Fruit fly (Drosophila melanogaster) whole organism, embryonic: ENCODE measurements around the gene PGAP1.

Experiments used
- Ada2b ChIP-seq: fragments of 200-800 bp; sonication (Bioruptor generic); IDR thresholded peaks from 2 replicates; pipeline ENCODE4 v1.3.6; 2022; ENCODE audit warnings: missing biosample characterization, missing genetic modification characterization
- Adf1 ChIP-seq: fragments of 200-800 bp; sonication (Bioruptor generic); IDR thresholded peaks from 2 replicates; pipeline ENCODE4 v1.3.6; 2022; ENCODE audit warnings: missing biosample characterization, missing genetic modification characterization
- B-H1 ChIP-seq: fragments of 200-800 bp; sonication (Bioruptor generic); IDR thresholded peaks from 3 replicates; pipeline ENCODE4 v1.3.6; 2022; ENCODE audit warnings: missing biosample characterization, missing genetic modification characterization
- Bteb2 ChIP-seq: fragments of 200-800 bp; sonication (Bioruptor generic); optimal IDR thresholded peaks from 2 replicates; lab custom pipeline; 2016; ENCODE audit warnings: missing biosample characterization, missing genetic modification characterization
- CG10147 ChIP-seq: fragments of 200-800 bp; sonication (Bioruptor generic); optimal IDR thresholded peaks from 2 replicates; lab custom pipeline; 2019; ENCODE audit warnings: missing biosample characterization, mild to moderate bottlenecking, missing genetic modification characterization, moderate library complexity
- CG1024 ChIP-seq: fragments of 200-800 bp; sonication (Bioruptor generic); IDR thresholded peaks from 2 replicates; pipeline ENCODE4 v1.3.6; 2022; ENCODE audit warnings: missing biosample characterization, missing genetic modification characterization
- CG11093 ChIP-seq: fragments of 200-800 bp; sonication (Bioruptor generic); IDR thresholded peaks from 3 replicates; pipeline ENCODE4 v1.3.6; 2022; ENCODE audit warnings: missing biosample characterization, missing genetic modification characterization
- CG11247 ChIP-seq: fragments of 200-800 bp; sonication (Bioruptor generic); IDR thresholded peaks from 2 replicates; pipeline ENCODE4 v1.3.6; 2022; ENCODE audit warnings: missing biosample characterization, missing genetic modification characterization
- CG12071 ChIP-seq: fragments of 200-800 bp; sonication (Bioruptor generic); optimal IDR thresholded peaks from 3 replicates; lab custom pipeline; 2018; ENCODE audit warnings: missing biosample characterization, mild to moderate bottlenecking, missing genetic modification characterization
- CG13296 ChIP-seq: fragments of 200-800 bp; sonication (Bioruptor generic); optimal IDR thresholded peaks from 3 replicates; lab custom pipeline; 2018; ENCODE audit warnings: missing biosample characterization, mild to moderate bottlenecking, missing genetic modification characterization
- CG13624 ChIP-seq: fragments of 200-800 bp; sonication (Bioruptor generic); optimal IDR thresholded peaks from 2 replicates; lab custom pipeline; 2016; ENCODE audit warnings: missing biosample characterization, missing genetic modification characterization
- CG14050 ChIP-seq: fragments of 200-800 bp; sonication (Bioruptor generic); IDR thresholded peaks from 3 replicates; pipeline ENCODE4 v1.3.6; 2022; ENCODE audit warnings: missing biosample characterization, missing genetic modification characterization
- CG15011 ChIP-seq: fragments of 200-800 bp; sonication (Bioruptor generic); optimal IDR thresholded peaks from 3 replicates; lab custom pipeline; 2018; ENCODE audit warnings: missing biosample characterization, mild to moderate bottlenecking, missing genetic modification characterization
- CG1529 ChIP-seq: fragments of 200-800 bp; sonication (Bioruptor generic); optimal IDR thresholded peaks from 3 replicates; lab custom pipeline; 2018; ENCODE audit warnings: missing biosample characterization, missing genetic modification characterization
- CG17359 ChIP-seq: fragments of 200-800 bp; sonication (Bioruptor generic); optimal IDR thresholded peaks from 3 replicates; lab custom pipeline; 2018; ENCODE audit warnings: missing biosample characterization, mild to moderate bottlenecking, missing genetic modification characterization, moderate library complexity
- CG2889 ChIP-seq: fragments of 200-800 bp; sonication (Bioruptor generic); IDR thresholded peaks from 3 replicates; pipeline ENCODE4 v1.3.6; 2022; ENCODE audit warnings: missing biosample characterization, missing genetic modification characterization
- CG34224 ChIP-seq: fragments of 200-800 bp; sonication (Bioruptor generic); IDR thresholded peaks from 3 replicates; pipeline ENCODE4 v1.3.6; 2022; ENCODE audit warnings: missing biosample characterization, missing genetic modification characterization; ENCODE audit not compliant: partially characterized antibody
- CG3995 ChIP-seq: fragments of 200-800 bp; sonication (Bioruptor generic); optimal IDR thresholded peaks from 3 replicates; lab custom pipeline; 2016; ENCODE audit warnings: missing biosample characterization, missing genetic modification characterization
- CG43689 ChIP-seq: fragments of 200-800 bp; sonication (Bioruptor generic); IDR thresholded peaks from 2 replicates; pipeline ENCODE4 v1.3.6; 2022; ENCODE audit warnings: missing biosample characterization, missing genetic modification characterization
- CG4404 ChIP-seq: fragments of 200-800 bp; sonication (Bioruptor generic); IDR thresholded peaks from 2 replicates; pipeline ENCODE4 v1.3.6; 2022; ENCODE audit warnings: missing biosample characterization, missing genetic modification characterization
- CG5180 ChIP-seq: fragments of 200-800 bp; sonication (Bioruptor generic); optimal IDR thresholded peaks from 3 replicates; lab custom pipeline; 2017; ENCODE audit warnings: missing biosample characterization, missing genetic modification characterization, mild to moderate bottlenecking, moderate library complexity, missing genetic modification reagents
- CG6272 ChIP-seq: fragments of 200-800 bp; sonication (Bioruptor generic); IDR thresholded peaks from 2 replicates; pipeline ENCODE4 v1.3.6; 2022; ENCODE audit warnings: missing biosample characterization, missing genetic modification characterization
- CG7357 ChIP-seq: fragments of 200-800 bp; sonication (Bioruptor generic); IDR thresholded peaks from 3 replicates; pipeline ENCODE4 v1.3.6; 2022; ENCODE audit warnings: missing biosample characterization, missing genetic modification characterization
- CkIIα-i1 ChIP-seq: fragments of 200-800 bp; sonication (Bioruptor generic); IDR thresholded peaks from 2 replicates; pipeline ENCODE4 v1.3.6; 2022; ENCODE audit warnings: missing biosample characterization, missing genetic modification characterization
- Dbx ChIP-seq: fragments of 200-800 bp; sonication (Bioruptor generic); IDR thresholded peaks from 3 replicates; pipeline ENCODE4 v1.3.6; 2022; ENCODE audit warnings: missing biosample characterization, missing genetic modification characterization
- Fer1 ChIP-seq: fragments of 200-800 bp; sonication (Bioruptor generic); optimal IDR thresholded peaks from 2 replicates; lab custom pipeline; 2017; ENCODE audit warnings: missing biosample characterization, mild to moderate bottlenecking, missing genetic modification characterization
- Hand ChIP-seq: fragments of 200-800 bp; sonication (Bioruptor generic); optimal IDR thresholded peaks from 2 replicates; lab custom pipeline; 2017; ENCODE audit warnings: mild to moderate bottlenecking, missing biosample characterization, missing genetic modification reagents, missing genetic modification characterization
- Hr3 ChIP-seq: fragments of 200-800 bp; sonication (Bioruptor generic); optimal IDR thresholded peaks from 3 replicates; lab custom pipeline; 2016; ENCODE audit warnings: missing biosample characterization, missing genetic modification characterization
- Hr39 ChIP-seq: fragments of >200 bp; optimal IDR thresholded peaks from 2 replicates; lab custom pipeline; 2017
- MESR4 ChIP-seq: fragments of 200-800 bp; sonication (Bioruptor generic); optimal IDR thresholded peaks from 2 replicates; lab custom pipeline; 2018; ENCODE audit warnings: missing biosample characterization, mild to moderate bottlenecking, missing genetic modification characterization, moderate library complexity
- NC2α ChIP-seq: fragments of 200-800 bp; sonication (Bioruptor generic); optimal IDR thresholded peaks from 2 replicates; lab custom pipeline; 2016; ENCODE audit warnings: missing biosample characterization, missing genetic modification characterization
- NC2β ChIP-seq: fragments of 200-800 bp; sonication (Bioruptor generic); optimal IDR thresholded peaks from 2 replicates; lab custom pipeline; 2016; ENCODE audit warnings: missing biosample characterization, missing genetic modification characterization
- Sox100B ChIP-seq: fragments of 200-800 bp; sonication (Bioruptor generic); optimal IDR thresholded peaks from 3 replicates; lab custom pipeline; 2018; ENCODE audit warnings: missing biosample characterization, mild to moderate bottlenecking, missing genetic modification characterization
- Sry-β ChIP-seq: fragments of 200-800 bp; sonication (Bioruptor generic); optimal IDR thresholded peaks from 2 replicates; lab custom pipeline; 2018; ENCODE audit warnings: missing biosample characterization, mild to moderate bottlenecking, missing genetic modification characterization, moderate library complexity
- btn ChIP-seq: fragments of 200-800 bp; sonication (Bioruptor generic); optimal IDR thresholded peaks from 2 replicates; lab custom pipeline; 2016; ENCODE audit warnings: missing biosample characterization, missing genetic modification characterization
- croc ChIP-seq: fragments of 200-800 bp; sonication (Bioruptor generic); conservative IDR thresholded peaks from 3 replicates; pipeline ENCODE4 v1.3.6; 2022; ENCODE audit warnings: missing biosample characterization, missing genetic modification characterization
- dmrt99B ChIP-seq: fragments of 200-800 bp; sonication (Bioruptor generic); optimal IDR thresholded peaks from 2 replicates; lab custom pipeline; 2018; ENCODE audit warnings: missing biosample characterization, mild to moderate bottlenecking, missing genetic modification characterization, moderate library complexity
- grau ChIP-seq: fragments of 200-800 bp; optimal IDR thresholded peaks from 3 replicates; lab custom pipeline; 2019; ENCODE audit warnings: missing biosample characterization, mild to moderate bottlenecking, missing genetic modification characterization, moderate library complexity
- ind ChIP-seq: fragments of 200-800 bp; sonication (Bioruptor generic); optimal IDR thresholded peaks from 3 replicates; lab custom pipeline; 2016; ENCODE audit warnings: missing biosample characterization, missing genetic modification characterization
- kay ChIP-seq: fragments of 200-800 bp; sonication (Bioruptor generic); optimal IDR thresholded peaks from 2 replicates; lab custom pipeline; 2016; ENCODE audit warnings: missing biosample characterization, missing genetic modification characterization
- knrl ChIP-seq: fragments of 200-800 bp; sonication (Bioruptor generic); IDR thresholded peaks from 3 replicates; pipeline ENCODE4 v1.3.6; 2022; ENCODE audit warnings: missing biosample characterization, missing genetic modification characterization; ENCODE audit not compliant: partially characterized antibody
- lmd ChIP-seq: fragments of 200-800 bp; sonication (Bioruptor generic); IDR thresholded peaks from 2 replicates; pipeline ENCODE4 v1.3.6; 2022; ENCODE audit warnings: missing biosample characterization, missing genetic modification characterization
- lov ChIP-seq, 2 experiments: fragments of 200-800 bp in 1 of 2; fragments of >200 bp in 1 of 2; sonication (Bioruptor generic) in 1 of 2; IDR thresholded peaks in 1 of 2; optimal IDR thresholded peaks in 1 of 2; 2 replicates in 1 of 2; 3 replicates in 1 of 2; pipeline versions ENCODE4 v1.3.6 to Lab custom; 2017 to 2022; ENCODE audit warnings: missing biosample characterization in 1 of 2, missing genetic modification characterization in 1 of 2
- onecut ChIP-seq: fragments of 200-800 bp; sonication (Bioruptor generic); IDR thresholded peaks from 2 replicates; pipeline ENCODE4 v1.3.6; 2022; ENCODE audit warnings: missing biosample characterization, missing genetic modification characterization
- repo ChIP-seq: fragments of 200-800 bp; sonication (Bioruptor generic); optimal IDR thresholded peaks from 2 replicates; lab custom pipeline; 2016; ENCODE audit warnings: missing biosample characterization, missing genetic modification characterization
- sisA ChIP-seq: fragments of 200-800 bp; sonication (Bioruptor generic); IDR thresholded peaks from 2 replicates; pipeline ENCODE4 v1.3.6; 2022; ENCODE audit warnings: missing biosample characterization, missing genetic modification characterization
- sqz ChIP-seq: fragments of 200-800 bp; sonication (Bioruptor generic); optimal IDR thresholded peaks from 3 replicates; lab custom pipeline; 2018; ENCODE audit warnings: missing biosample characterization, mild to moderate bottlenecking, missing genetic modification characterization
- sug ChIP-seq: fragments of 200-800 bp; optimal IDR thresholded peaks from 2 replicates; lab custom pipeline; 2019; ENCODE audit warnings: missing biosample characterization, mild to moderate bottlenecking, missing genetic modification characterization, moderate library complexity
- tin ChIP-seq: fragments of 200-800 bp; sonication (Bioruptor generic); optimal IDR thresholded peaks from 3 replicates; lab custom pipeline; 2016; ENCODE audit warnings: missing biosample characterization, missing genetic modification characterization
- zen ChIP-seq: fragments of 200-800 bp; sonication (Bioruptor generic); optimal IDR thresholded peaks from 3 replicates; lab custom pipeline; 2018; ENCODE audit warnings: missing biosample characterization, mild to moderate bottlenecking, missing genetic modification characterization, moderate library complexity

PGAP1 gene

dm6 chrX:5699824-5700498 is 10.7 kb upstream of the PGAP1 start (continued):
- TF ChIP-seq CG1024 (GFP tag; lab: Robert Waterston, UW) (peak; percentile 43; the same call in 1 of the 2 replicates), B-H1 (GFP tag; lab: Robert Waterston, UW) (peak; percentile 38; the same call in 1 of the 3 replicates), CG3995 (GFP tag; lab: Kevin White, UChicago) (no peak), zen (tag; lab: Kevin White, UChicago) (no peak), CG1529 (GFP tag; lab: Kevin White, UChicago) (peak; percentile 52), CG14050 (GFP tag; lab: Robert Waterston, UW) (peak; percentile 29; the same call in 1 of the 3 replicates), btn (GFP tag; lab: Kevin White, UChicago) (no peak), CG34224 (GFP tag; lab: Robert Waterston, UW) (no peak), repo (GFP tag; lab: Kevin White, UChicago) (no peak), onecut (no peak), kay (GFP tag; lab: Kevin White, UChicago) (peak; percentile 27), NC2α (no peak), lov (optimal IDR thresholded peaks at IDR 0.05; lab: Kevin White, UChicago) (no peak), lov (GFP tag; IDR thresholded peaks at IDR 0.05; lab: Robert Waterston, UW) (no peak), Sry-β (GFP tag; lab: Kevin White, UChicago) (no peak), CkIIα-i1 (GFP tag; lab: Robert Waterston, UW) (no peak), Bteb2 (GFP tag; lab: Kevin White, UChicago) (peak; percentile 13), dmrt99B (peak; percentile 81), CG17359 (peak; percentile 71), Hr3 (GFP tag; lab: Kevin White, UChicago) (peak; percentile 60), CG10147 (GFP tag; lab: Kevin White, UChicago) (peak; percentile 50), CG12071 (GFP tag; lab: Kevin White, UChicago) (peak; percentile 40), lmd (peak; percentile 73), sug (tag; lab: Kevin White, UChicago) (peak; percentile 22), CG5180 (peak; percentile 73), Dbx (GFP tag; lab: Robert Waterston, UW) (0 out of 3 replicates have a peak, but pooled peaks have one; percentile 36), sisA (GFP tag; lab: Robert Waterston, UW) (peak; percentile 60), CG11247 (GFP tag; lab: Robert Waterston, UW) (no peak), knrl (no peak), grau (tag; lab: Kevin White, UChicago) (peak; percentile 69), Sox100B (peak; percentile 58), Ada2b (GFP tag; lab: Robert Waterston, UW) (peak; percentile 36; the same call in 1 of the 2 replicates), ind (GFP tag; lab: Kevin White, UChicago) (peak; percentile 63), croc (peak; percentile 48; the same call in 2 of the 3 replicates), CG2889 (no peak), tin (GFP tag; lab: Kevin White, UChicago) (peak; percentile 58), CG4404 (GFP tag; lab: Robert Waterston, UW) (no peak), CG43689 (GFP tag; lab: Robert Waterston, UW) (no peak), Adf1 (GFP tag; lab: Robert Waterston, UW) (no peak), MESR4 (GFP tag; lab: Kevin White, UChicago) (no peak), CG7357 (GFP tag; lab: Robert Waterston, UW) (peak; percentile 51; the same call in 1 of the 3 replicates), sqz (GFP tag; lab: Kevin White, UChicago) (peak; percentile 27), CG15011 (GFP tag; lab: Kevin White, UChicago) (peak; percentile 39), Fer1 (GFP tag; lab: Kevin White, UChicago) (peak; percentile 47), CG11093 (GFP tag; lab: Robert Waterston, UW) (no peak), Hr39 (lab: Kevin White, UChicago) (no peak), NC2β (GFP tag; lab: Kevin White, UChicago) (peak; percentile 35), CG6272 (GFP tag; lab: Robert Waterston, UW) (no peak), CG13296 (GFP tag; lab: Kevin White, UChicago) (no peak), Hand (GFP tag; lab: Kevin White, UChicago) (no peak), CG13624 (GFP tag; lab: Kevin White, UChicago) (no peak)
